Worm (Caenorhabditis elegans) whole organism, young adult: Measurements from ENCODE around the gene alg-1.

Experiments
- B0019.2 ChIP-seq: fragments of 200-800 bp; sonication (Bioruptor generic); conservative IDR thresholded peaks from 2 replicates; pipeline ENCODE4 v1.3.6; 2022; ENCODE audit warnings: missing genetic modification reagents, missing genetic modification characterization, missing compliant biosample characterization
- B0261.1 ChIP-seq: sonication (generic microtip); optimal IDR thresholded peaks from 2 replicates; lab custom pipeline; 2016; ENCODE audit warnings: mild to moderate bottlenecking, missing genetic modification characterization, moderate library complexity, missing compliant biosample characterization
- C17E4.6 ChIP-seq: fragments of 200-800 bp; sonication (Bioruptor generic); IDR thresholded peaks from 2 replicates; pipeline ENCODE4 v1.3.6; 2022; ENCODE audit warnings: missing genetic modification reagents, missing genetic modification characterization, missing compliant biosample characterization
- F33H1.4 ChIP-seq: fragments of 200-800 bp; sonication (Bioruptor generic); IDR thresholded peaks from 2 replicates; pipeline ENCODE4 v1.3.6; 2022; ENCODE audit warnings: missing genetic modification reagents, missing genetic modification characterization, missing compliant biosample characterization
- F39B2.1 ChIP-seq: fragments of 200-800 bp; sonication (Bioruptor generic); IDR thresholded peaks from 2 replicates; pipeline ENCODE4 v1.3.6; 2022; ENCODE audit warnings: missing genetic modification reagents, missing genetic modification characterization, missing compliant biosample characterization
- F49E8.2 ChIP-seq: sonication (generic microtip); optimal IDR thresholded peaks from 3 replicates; lab custom pipeline; 2017; ENCODE audit warnings: missing genetic modification characterization, mild to moderate bottlenecking, missing compliant biosample characterization, antibody characterized with exemption, moderate library complexity; ENCODE audit not compliant: insufficient read depth
- F57A8.1 ChIP-seq: fragments of 200-800 bp; sonication (Bioruptor generic); optimal IDR thresholded peaks from 2 replicates; lab custom pipeline; 2018; ENCODE audit warnings: mild to moderate bottlenecking, missing genetic modification characterization, moderate library complexity, missing compliant biosample characterization
- K11D2.4 ChIP-seq: fragments of 200-800 bp; sonication (Bioruptor generic); IDR thresholded peaks from 2 replicates; pipeline ENCODE4 v1.3.6; 2022; ENCODE audit warnings: missing genetic modification reagents, missing genetic modification characterization, missing compliant biosample characterization
- Y67H2A.10 ChIP-seq: fragments of 200-800 bp; sonication (Bioruptor generic); conservative IDR thresholded peaks from 2 replicates; pipeline ENCODE4 v1.3.6; 2022; ENCODE audit warnings: missing genetic modification reagents, missing genetic modification characterization, missing compliant biosample characterization
- Y79H2A.3 ChIP-seq: fragments of 200-800 bp; sonication (Bioruptor generic); conservative IDR thresholded peaks from 2 replicates; pipeline ENCODE4 v1.3.6; 2022; ENCODE audit warnings: missing genetic modification reagents, missing genetic modification characterization, missing compliant biosample characterization
- aptf-3 ChIP-seq: fragments of 200-800 bp; sonication (Bioruptor generic); IDR thresholded peaks from 2 replicates; pipeline ENCODE4 v1.3.6; 2022; ENCODE audit warnings: missing genetic modification characterization, missing compliant biosample characterization
- attf-3 ChIP-seq: fragments of 200-800 bp; sonication (Bioruptor generic); conservative IDR thresholded peaks from 2 replicates; pipeline ENCODE4 v1.3.6; 2022; ENCODE audit warnings: missing genetic modification reagents, missing genetic modification characterization, missing compliant biosample characterization
- attf-5 ChIP-seq: fragments of 200-800 bp; sonication (Bioruptor generic); optimal IDR thresholded peaks from 2 replicates; lab custom pipeline; 2018; ENCODE audit warnings: mild to moderate bottlenecking, missing genetic modification characterization, missing compliant biosample characterization
- attf-6 ChIP-seq: fragments of 200-800 bp; sonication (Bioruptor generic); IDR thresholded peaks from 2 replicates; pipeline ENCODE4 v1.3.6; 2022; ENCODE audit warnings: missing genetic modification reagents, missing genetic modification characterization, missing compliant biosample characterization
- bed-2 ChIP-seq: fragments of 200-800 bp; sonication (Bioruptor generic); IDR thresholded peaks from 2 replicates; pipeline ENCODE4 v1.3.6; 2022; ENCODE audit warnings: missing genetic modification reagents, missing genetic modification characterization, missing compliant biosample characterization
- cebp-2 ChIP-seq: fragments of 200-800 bp; sonication (Bioruptor generic); IDR thresholded peaks from 2 replicates; pipeline ENCODE4 v1.3.6; 2022; ENCODE audit warnings: missing genetic modification characterization, missing compliant biosample characterization
- ceh-79 ChIP-seq: sonication (generic microtip); optimal IDR thresholded peaks from 2 replicates; lab custom pipeline; 2017; ENCODE audit warnings: mild to moderate bottlenecking, missing genetic modification characterization, missing compliant biosample characterization
- ceh-91 ChIP-seq: fragments of 200-800 bp; sonication (Bioruptor generic); IDR thresholded peaks from 2 replicates; pipeline ENCODE4 v1.3.6; 2022; ENCODE audit warnings: missing genetic modification reagents, missing genetic modification characterization, missing compliant biosample characterization
- chd-7 ChIP-seq: sonication (generic microtip); optimal IDR thresholded peaks from 2 replicates; lab custom pipeline; 2016; ENCODE audit warnings: mild to moderate bottlenecking, missing genetic modification characterization, moderate library complexity, missing compliant biosample characterization
- dox-1 ChIP-seq: fragments of 200-800 bp; sonication (Bioruptor generic); IDR thresholded peaks from 2 replicates; pipeline ENCODE4 v1.3.6; 2022; ENCODE audit warnings: missing genetic modification reagents, missing genetic modification characterization, missing compliant biosample characterization
- dpl-1 ChIP-seq: fragments of 150-350 bp; optimal IDR thresholded peaks from 2 replicates; lab custom pipeline; 2014; ENCODE audit warnings: missing biosample characterization, missing genetic modification reagents, missing genetic modification characterization
- efl-1 ChIP-seq: fragments of 150-350 bp; optimal IDR thresholded peaks from 2 replicates; lab custom pipeline; 2014; ENCODE audit warnings: missing biosample characterization, missing genetic modification reagents, missing genetic modification characterization
- ets-4 ChIP-seq: fragments of 200-800 bp; sonication (Bioruptor generic); optimal IDR thresholded peaks from 2 replicates; lab custom pipeline; 2018; ENCODE audit warnings: mild to moderate bottlenecking, missing genetic modification characterization, missing compliant biosample characterization
- him-1 ChIP-seq: sonication (generic microtip); optimal IDR thresholded peaks from 2 replicates; lab custom pipeline; 2016; ENCODE audit warnings: missing genotype, missing genetic modification reagents, missing genetic modification characterization, missing compliant biosample characterization
- hlh-12 ChIP-seq: sonication (generic microtip); optimal IDR thresholded peaks from 2 replicates; lab custom pipeline; 2016; ENCODE audit warnings: missing genetic modification characterization, missing compliant biosample characterization
- hmg-20 ChIP-seq: fragments of 200-800 bp; sonication (Bioruptor generic); IDR thresholded peaks from 2 replicates; pipeline ENCODE4 v1.3.6; 2022; ENCODE audit warnings: missing genetic modification reagents, missing genetic modification characterization, missing compliant biosample characterization
- hsf-1 ChIP-seq: fragments of 200-800 bp; sonication (Bioruptor generic); IDR thresholded peaks from 2 replicates; pipeline ENCODE4 v1.3.6; 2022; ENCODE audit warnings: missing genetic modification reagents, missing genetic modification characterization, missing compliant biosample characterization
- lin-35 ChIP-seq, 3 experiments: fragments of 150-350 bp in 2 of 3; sonication (generic microtip) in 1 of 3; optimal IDR thresholded peaks; 2 replicates each; lab custom pipeline; 2014 to 2018; ENCODE audit warnings: missing biosample characterization in 3 of 3, missing genetic modification characterization in 3 of 3, missing genetic modification reagents in 3 of 3
- lin-54 ChIP-seq: fragments of 200-800 bp; sonication (Bioruptor generic); optimal IDR thresholded peaks from 2 replicates; lab custom pipeline; 2018; ENCODE audit warnings: mild to moderate bottlenecking, missing genetic modification characterization, missing compliant biosample characterization
- lir-1 ChIP-seq: fragments of 200-800 bp; sonication (Bioruptor generic); conservative IDR thresholded peaks from 2 replicates; pipeline ENCODE4 v1.3.6; 2022; ENCODE audit warnings: missing genetic modification reagents, missing genetic modification characterization, missing compliant biosample characterization
- lsy-27 ChIP-seq: sonication (generic microtip); optimal IDR thresholded peaks from 2 replicates; lab custom pipeline; 2017; ENCODE audit warnings: missing genetic modification characterization, mild to moderate bottlenecking, missing compliant biosample characterization, antibody characterized with exemption, missing genotype, borderline replicate concordance; ENCODE audit not compliant: insufficient read depth
- madf-8 ChIP-seq: fragments of 200-800 bp; sonication (Bioruptor generic); conservative IDR thresholded peaks from 2 replicates; pipeline ENCODE4 v1.3.6; 2022; ENCODE audit warnings: missing genetic modification reagents, missing genetic modification characterization, missing compliant biosample characterization
- mes-4 ChIP-seq: sonication (generic microtip); optimal IDR thresholded peaks from 2 replicates; lab custom pipeline; 2016; ENCODE audit warnings: missing genotype, missing genetic modification characterization, missing compliant biosample characterization
- nfya-1 ChIP-seq: sonication (generic microtip); optimal IDR thresholded peaks from 2 replicates; lab custom pipeline; 2017; ENCODE audit warnings: antibody characterized with exemption, missing compliant biosample characterization, missing genetic modification characterization, borderline replicate concordance; ENCODE audit not compliant: insufficient read depth
- nhr-27 ChIP-seq: fragments of 200-800 bp; sonication (Bioruptor generic); optimal IDR thresholded peaks from 2 replicates; lab custom pipeline; 2018; ENCODE audit warnings: mild to moderate bottlenecking, missing genetic modification characterization, moderate library complexity, missing compliant biosample characterization
- nhr-90 ChIP-seq: sonication (generic microtip); optimal IDR thresholded peaks from 2 replicates; lab custom pipeline; 2016; ENCODE audit warnings: missing genotype, mild to moderate bottlenecking, missing genetic modification characterization, missing compliant biosample characterization
- pbrm-1 ChIP-seq: fragments of 200-800 bp; sonication (Bioruptor generic); IDR thresholded peaks from 2 replicates; pipeline ENCODE4 v1.3.6; 2022; ENCODE audit warnings: missing genetic modification reagents, missing genetic modification characterization, missing compliant biosample characterization
- pha-4 ChIP-seq: fragments of 150-350 bp; sonication (generic microtip); optimal IDR thresholded peaks from 2 replicates; lab custom pipeline; 2014; ENCODE audit warnings: missing biosample characterization, missing genetic modification reagents, missing genetic modification characterization
- rcor-1 ChIP-seq: fragments of 200-800 bp; sonication (Bioruptor generic); IDR thresholded peaks from 2 replicates; pipeline ENCODE4 v1.3.6; 2022; ENCODE audit warnings: missing genetic modification reagents, missing genetic modification characterization, missing compliant biosample characterization
- rpc-1 ChIP-seq, 2 experiments: fragments of 150-350 bp in 1 of 2; sonication (generic microtip) in 1 of 2; optimal IDR thresholded peaks; 2 replicates each; lab custom pipeline; 2014 to 2018; ENCODE audit warnings: missing biosample characterization in 1 of 2, missing genetic modification characterization in 1 of 2, missing genetic modification reagents in 1 of 2, missing genotype in 1 of 2
- ztf-18 ChIP-seq: sonication (generic microtip); optimal IDR thresholded peaks from 2 replicates; lab custom pipeline; 2016; ENCODE audit warnings: missing genotype, mild to moderate bottlenecking, missing genetic modification characterization, missing compliant biosample characterization
- ztf-22 ChIP-seq: fragments of 200-800 bp; sonication (Bioruptor generic); optimal IDR thresholded peaks from 2 replicates; lab custom pipeline; 2018; ENCODE audit warnings: mild to moderate bottlenecking, missing genetic modification characterization, moderate library complexity, missing compliant biosample characterization

alg-1 gene

DNA sequence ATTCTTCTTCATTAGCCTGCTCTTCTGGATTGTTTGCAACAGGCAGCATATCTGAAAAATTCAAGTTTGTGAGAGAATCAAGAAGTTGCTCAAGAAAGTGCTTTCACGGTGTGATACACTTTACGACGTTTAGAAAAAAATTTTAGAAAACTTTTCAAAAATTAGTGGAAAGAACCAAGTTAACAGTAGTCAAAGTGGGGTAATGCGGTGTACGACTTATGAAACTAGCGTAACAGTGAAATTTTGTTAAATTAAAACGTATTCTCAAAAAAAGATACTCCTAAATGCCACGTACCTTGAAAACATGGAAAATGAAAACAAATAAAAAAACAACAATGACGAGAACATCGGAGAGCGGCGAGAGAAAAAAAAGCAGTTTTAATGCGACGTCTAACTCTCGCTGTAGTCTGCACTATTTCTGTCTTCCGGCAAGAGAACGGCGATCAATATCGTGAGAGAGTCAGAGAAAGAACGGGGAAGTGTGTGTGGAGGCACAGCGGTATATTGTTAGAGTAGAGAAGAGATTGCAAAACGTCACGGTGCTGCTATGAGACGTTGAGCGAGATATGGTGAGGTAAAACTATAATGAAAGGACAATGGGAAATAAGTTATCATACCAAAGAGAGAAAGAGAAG, 31.7 kb upstream of the alg-1 start, which contains the start of gene ekl-5 (continued):
- TF ChIP-seq F57A8.1 (GFP tag; lab: Kevin White, UChicago) = no peak
- TF ChIP-seq bed-2 (GFP tag; lab: Robert Waterston, UW) = no peak
- TF ChIP-seq pha-4 (tag; lab: Kevin White, UChicago) = no peak
- TF ChIP-seq hmg-20 (GFP tag; lab: Robert Waterston, UW) = 0 out of 2 replicates have a peak, but pooled peaks have one; percentile 4
- no peak for TF ChIP-seq B0019.2
- no peak for TF ChIP-seq him-1 (tag; lab: Kevin White, UChicago)
- no peak for TF ChIP-seq rpc-1 (optimal IDR thresholded peaks at IDR 0.05; lab: Kevin White, UChicago)
- TF ChIP-seq rpc-1 (tag; optimal IDR thresholded peaks at IDR 0.05; lab: Kevin White, UChicago) = no peak
- no peak for TF ChIP-seq mes-4 (tag; lab: Kevin White, UChicago)
- TF ChIP-seq B0261.1 = no peak
- TF ChIP-seq F33H1.4 = no peak
- TF ChIP-seq ceh-79 = no peak
- TF ChIP-seq lsy-27 = no peak
- no peak for TF ChIP-seq ets-4 (GFP tag; lab: Kevin White, UChicago)
- no peak for TF ChIP-seq attf-6 (GFP tag; lab: Robert Waterston, UW)
- no peak for TF ChIP-seq C17E4.6
- TF ChIP-seq nfya-1 (tag; lab: Kevin White, UChicago) = no peak
- no peak for TF ChIP-seq aptf-3 (GFP tag; lab: Robert Waterston, UW)
- TF ChIP-seq nhr-90 (tag; lab: Kevin White, UChicago) = no peak
- no peak for TF ChIP-seq F39B2.1
- peak; percentile 43; the same call in 1 of the 2 replicates for TF ChIP-seq dox-1 (GFP tag; lab: Robert Waterston, UW)
- no peak for TF ChIP-seq K11D2.4
- no peak for TF ChIP-seq pbrm-1 (GFP tag; lab: Robert Waterston, UW)
- no peak for TF ChIP-seq nhr-27
- TF ChIP-seq lir-1 (GFP tag; lab: Robert Waterston, UW) = no peak
- TF ChIP-seq madf-8 = no peak
- no peak for TF ChIP-seq ceh-91
- no peak for TF ChIP-seq attf-3
- TF ChIP-seq efl-1 (GFP tag; lab: Kevin White, UChicago) = no peak
- TF ChIP-seq F49E8.2 (tag; lab: Kevin White, UChicago) = no peak
- TF ChIP-seq cebp-2 (GFP tag; lab: Robert Waterston, UW) = no peak
- TF ChIP-seq Y67H2A.10 = no peak
- TF ChIP-seq Y79H2A.3 (GFP tag; lab: Robert Waterston, UW) = no peak
- TF ChIP-seq hsf-1 = no peak
- no peak for TF ChIP-seq rcor-1 (GFP tag; lab: Robert Waterston, UW)

ce11 chrX:13918143-13918542, 30.8 kb upstream of the alg-1 start:
- peak; percentile 52 for TF ChIP-seq efl-1 (GFP tag; lab: Kevin White, UChicago)
- 0 out of 2 replicates have a peak, but pooled peaks have one; percentile 2 for TF ChIP-seq B0019.2
- TF ChIP-seq K11D2.4 = no peak
- no peak for TF ChIP-seq hlh-12 (tag; lab: Kevin White, UChicago)
- peak; percentile 25 for TF ChIP-seq attf-5
- TF ChIP-seq dpl-1 (GFP tag; lab: Kevin White, UChicago) = peak; percentile 22
- TF ChIP-seq lin-35 (GFP tag; optimal IDR thresholded peaks at IDR 0.05; lab: Kevin White, UChicago) = peak in 1 of 3 experiments; percentile 5
- TF ChIP-seq pbrm-1 (GFP tag; lab: Robert Waterston, UW) = 0 out of 2 replicates have a peak, but pooled peaks have one; percentile 20
- TF ChIP-seq ztf-22 = no peak
- peak; percentile 47 for TF ChIP-seq lin-54
- peak; percentile 88 for TF ChIP-seq ztf-18 (tag; lab: Kevin White, UChicago)
- TF ChIP-seq chd-7 (tag; lab: Kevin White, UChicago) = no peak
